Fruit fly (Drosophila melanogaster): ENCODE measurements around the gene Lip4.

DNA sequence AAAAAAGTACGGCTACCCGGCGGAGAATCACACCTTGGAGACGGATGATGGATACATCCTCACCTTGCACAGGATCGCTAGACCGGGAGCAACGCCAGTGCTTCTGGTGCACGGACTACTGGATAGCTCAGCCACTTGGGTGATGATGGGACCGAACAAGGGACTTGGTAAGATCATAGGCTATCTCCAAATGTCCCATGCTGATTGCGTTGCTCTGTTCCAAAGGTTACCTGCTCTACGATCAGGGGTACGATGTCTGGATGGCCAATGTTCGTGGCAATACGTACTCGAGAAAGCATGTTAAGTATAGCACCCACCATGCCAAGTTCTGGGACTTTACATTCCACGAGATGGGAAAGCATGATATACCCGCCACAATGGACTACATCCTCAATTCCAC, 2.7 kb downstream of the Lip4 start:
- no peak for TF ChIP-seq h (GFP tag; optimal IDR thresholded peaks at IDR 0.05)
- TF ChIP-seq lola (GFP tag; optimal IDR thresholded peaks at IDR 0.05), result no peak
- TF ChIP-seq Abd-B (GFP tag; optimal IDR thresholded peaks at IDR 0.05), result no peak
- TF ChIP-seq Myc (optimal IDR thresholded peaks at IDR 0.05), result no peak
- TF ChIP-seq Hnf4 (GFP tag; optimal IDR thresholded peaks at IDR 0.05), result no peak
- no peak for TF ChIP-seq pan (optimal IDR thresholded peaks at IDR 0.05)
- TF ChIP-seq Hr78 (GFP tag; optimal IDR thresholded peaks at IDR 0.05), result no peak
- no peak for TF ChIP-seq jim (GFP tag; optimal IDR thresholded peaks at IDR 0.05)
- TF ChIP-seq Jra (GFP tag; optimal IDR thresholded peaks at IDR 0.05), result no peak
- no peak for TF ChIP-seq Hr83 (GFP tag; optimal IDR thresholded peaks at IDR 0.05; ENCODE audit: poor library complexity, severe bottlenecking)
- TF ChIP-seq woc (GFP tag; optimal IDR thresholded peaks at IDR 0.05), result no peak
- no peak for TF ChIP-seq Rel (GFP tag; optimal IDR thresholded peaks at IDR 0.05)
- no peak for TF ChIP-seq Rel (tag; optimal IDR thresholded peaks at IDR 0.05)

Measured in whole organism, wandering third instar larva.